Fruit fly (Drosophila melanogaster) whole organism, embryonic: ENCODE data around the gene AANATL7.

ENCODE experiments used
- Ada2b ChIP-seq: fragments of 200-800 bp; sonication (Bioruptor generic); IDR thresholded peaks from 2 replicates; pipeline ENCODE4 v1.3.6; 2022; ENCODE audit warnings: missing biosample characterization, missing genetic modification characterization
- CG12769 ChIP-seq: fragments of 200-800 bp; sonication (Bioruptor generic); optimal IDR thresholded peaks from 2 replicates; lab custom pipeline; 2019; ENCODE audit warnings: missing biosample characterization, mild to moderate bottlenecking, missing genetic modification characterization, moderate library complexity
- CG12942 ChIP-seq: fragments of 200-800 bp; sonication (Bioruptor generic); optimal IDR thresholded peaks from 3 replicates; lab custom pipeline; 2016; ENCODE audit warnings: missing biosample characterization, missing genetic modification characterization
- CG13287 ChIP-seq: fragments of 200-800 bp; sonication (Bioruptor generic); IDR thresholded peaks from 2 replicates; pipeline ENCODE4 v1.3.6; 2022; ENCODE audit warnings: missing biosample characterization, missing genetic modification characterization; ENCODE audit not compliant: partially characterized antibody
- CG14710 ChIP-seq: fragments of 200-800 bp; sonication (Bioruptor generic); optimal IDR thresholded peaks from 3 replicates; lab custom pipeline; 2019; ENCODE audit warnings: missing biosample characterization, mild to moderate bottlenecking, missing genetic modification characterization, moderate library complexity
- CG1603 ChIP-seq: fragments of 200-800 bp; sonication (Bioruptor generic); optimal IDR thresholded peaks from 2 replicates; lab custom pipeline; 2019; ENCODE audit warnings: missing biosample characterization, mild to moderate bottlenecking, missing genetic modification characterization, moderate library complexity
- CG16863 ChIP-seq: fragments of 200-800 bp; sonication (Bioruptor generic); optimal IDR thresholded peaks from 3 replicates; lab custom pipeline; 2016; ENCODE audit warnings: missing biosample characterization, missing genetic modification characterization
- CG17361 ChIP-seq: fragments of 200-800 bp; sonication (Bioruptor generic); IDR thresholded peaks from 3 replicates; pipeline ENCODE4 v1.3.6; 2022; ENCODE audit warnings: missing biosample characterization, missing genetic modification characterization
- CG4360 ChIP-seq: fragments of 200-800 bp; sonication (Bioruptor generic); IDR thresholded peaks from 2 replicates; pipeline ENCODE4 v1.3.6; 2022; ENCODE audit warnings: missing biosample characterization, missing genetic modification characterization
- CG9215 ChIP-seq: fragments of 200-800 bp; sonication (Bioruptor generic); IDR thresholded peaks from 2 replicates; pipeline ENCODE4 v1.3.6; 2022; ENCODE audit warnings: missing biosample characterization, missing genetic modification characterization
- CG9797 ChIP-seq: fragments of 200-800 bp; sonication (Bioruptor generic); optimal IDR thresholded peaks from 3 replicates; lab custom pipeline; 2018; ENCODE audit warnings: missing biosample characterization, mild to moderate bottlenecking, missing genetic modification characterization
- D19A ChIP-seq: fragments of 200-800 bp; optimal IDR thresholded peaks from 3 replicates; lab custom pipeline; 2019; ENCODE audit warnings: missing biosample characterization, mild to moderate bottlenecking, missing genetic modification characterization, moderate library complexity
- Dip3 ChIP-seq: fragments of 200-800 bp; sonication (Bioruptor generic); optimal IDR thresholded peaks from 3 replicates; lab custom pipeline; 2016; ENCODE audit warnings: missing biosample characterization, missing genetic modification characterization
- Doc3 ChIP-seq: fragments of 200-800 bp; sonication (Bioruptor generic); IDR thresholded peaks from 3 replicates; pipeline ENCODE4 v1.3.6; 2022; ENCODE audit warnings: missing biosample characterization, missing genetic modification characterization; ENCODE audit not compliant: partially characterized antibody
- Dp ChIP-seq: fragments of 200-800 bp; sonication (Bioruptor generic); optimal IDR thresholded peaks from 2 replicates; lab custom pipeline; 2018; ENCODE audit warnings: missing biosample characterization, mild to moderate bottlenecking, missing genetic modification characterization, moderate library complexity
- Ets97D ChIP-seq: fragments of 200-800 bp; sonication (Bioruptor generic); optimal IDR thresholded peaks from 3 replicates; lab custom pipeline; 2016; ENCODE audit warnings: missing biosample characterization, missing genetic modification characterization
- Fer2 ChIP-seq: fragments of 200-800 bp; sonication (Bioruptor generic); optimal IDR thresholded peaks from 2 replicates; lab custom pipeline; 2018; ENCODE audit warnings: missing biosample characterization, mild to moderate bottlenecking, missing genetic modification characterization, moderate library complexity
- H2.0 ChIP-seq: fragments of 200-800 bp; sonication (Bioruptor generic); IDR thresholded peaks from 2 replicates; pipeline ENCODE4 v1.3.6; 2022; ENCODE audit warnings: missing biosample characterization, missing genetic modification characterization
- Hand ChIP-seq: fragments of 200-800 bp; sonication (Bioruptor generic); optimal IDR thresholded peaks from 2 replicates; lab custom pipeline; 2017; ENCODE audit warnings: mild to moderate bottlenecking, missing biosample characterization, missing genetic modification reagents, missing genetic modification characterization
- Lhr ChIP-seq: fragments of 200-800 bp; sonication (Bioruptor generic); optimal IDR thresholded peaks from 3 replicates; lab custom pipeline; 2017; ENCODE audit warnings: mild to moderate bottlenecking, missing biosample characterization, missing genetic modification reagents, missing genetic modification characterization
- MBD-R2 ChIP-seq: fragments of 200-800 bp; sonication (Bioruptor generic); IDR thresholded peaks from 2 replicates; pipeline ENCODE4 v1.3.6; 2022; ENCODE audit warnings: missing biosample characterization, missing genetic modification characterization
- MESR4 ChIP-seq: fragments of 200-800 bp; sonication (Bioruptor generic); optimal IDR thresholded peaks from 2 replicates; lab custom pipeline; 2018; ENCODE audit warnings: missing biosample characterization, mild to moderate bottlenecking, missing genetic modification characterization, moderate library complexity
- Myb ChIP-seq: fragments of 200-800 bp; sonication (Bioruptor generic); optimal IDR thresholded peaks from 2 replicates; lab custom pipeline; 2016; ENCODE audit warnings: missing biosample characterization, missing genetic modification characterization
- Sin3A ChIP-seq: fragments of >200 bp; optimal IDR thresholded peaks from 2 replicates; lab custom pipeline; 2018
- Six4 ChIP-seq: fragments of 200-800 bp; sonication (Bioruptor generic); optimal IDR thresholded peaks from 2 replicates; lab custom pipeline; 2016; ENCODE audit warnings: missing biosample characterization, missing genetic modification characterization
- Sry-δ ChIP-seq: fragments of 200-800 bp; sonication (Bioruptor generic); optimal IDR thresholded peaks from 2 replicates; lab custom pipeline; 2016; ENCODE audit warnings: missing biosample characterization, missing genetic modification characterization
- Tbp ChIP-seq: fragments of >200 bp; optimal IDR thresholded peaks from 2 replicates; lab custom pipeline; 2018; ENCODE audit warnings: missing biosample characterization, missing genetic modification characterization
- al ChIP-seq: fragments of 200-800 bp; sonication (Bioruptor generic); IDR thresholded peaks from 2 replicates; pipeline ENCODE4 v1.3.6; 2022; ENCODE audit warnings: missing biosample characterization, missing genetic modification characterization
- amos ChIP-seq: fragments of 200-800 bp; sonication (Bioruptor generic); IDR thresholded peaks from 2 replicates; pipeline ENCODE4 v1.3.6; 2022; ENCODE audit warnings: missing biosample characterization, missing genetic modification characterization; ENCODE audit not compliant: partially characterized antibody
- ash1 ChIP-seq: fragments of 200-800 bp; sonication (Bioruptor generic); optimal IDR thresholded peaks from 2 replicates; lab custom pipeline; 2018; ENCODE audit warnings: missing biosample characterization, mild to moderate bottlenecking, missing genetic modification characterization
- bbx ChIP-seq: fragments of 200-800 bp; sonication (Bioruptor generic); IDR thresholded peaks from 2 replicates; pipeline ENCODE4 v1.3.6; 2022; ENCODE audit warnings: missing biosample characterization, missing genetic modification characterization; ENCODE audit not compliant: partially characterized antibody
- corto ChIP-seq: fragments of 200-800 bp; sonication (Bioruptor generic); optimal IDR thresholded peaks from 2 replicates; lab custom pipeline; 2016; ENCODE audit warnings: missing biosample characterization, mild to moderate bottlenecking, missing genetic modification characterization, moderate library complexity
- crp ChIP-seq, 2 experiments: fragments of 200-800 bp; sonication (Bioruptor generic); optimal IDR thresholded peaks; 2 replicates in 1 of 2; 3 replicates in 1 of 2; lab custom pipeline; 2017; ENCODE audit warnings: missing biosample characterization in 2 of 2, missing genetic modification characterization in 2 of 2, mild to moderate bottlenecking in 1 of 2, moderate library complexity in 1 of 2
- ems ChIP-seq: fragments of 200-800 bp; sonication (Bioruptor generic); optimal IDR thresholded peaks from 3 replicates; lab custom pipeline; 2016; ENCODE audit warnings: missing biosample characterization, missing genetic modification characterization
- en ChIP-seq: fragments of 200-800 bp; sonication (Bioruptor generic); optimal IDR thresholded peaks from 2 replicates; lab custom pipeline; 2016; ENCODE audit warnings: missing biosample characterization, missing genetic modification characterization
- gfzf ChIP-seq: fragments of 200-800 bp; sonication (Bioruptor generic); optimal IDR thresholded peaks from 2 replicates; lab custom pipeline; 2016; ENCODE audit warnings: missing biosample characterization, mild to moderate bottlenecking, missing genetic modification characterization, moderate library complexity
- gsb ChIP-seq: fragments of 200-800 bp; sonication (Bioruptor generic); IDR thresholded peaks from 2 replicates; pipeline ENCODE4 v1.3.6; 2022; ENCODE audit warnings: missing biosample characterization, missing genetic modification characterization
- kni ChIP-seq: fragments of 200-800 bp; sonication (Bioruptor generic); optimal IDR thresholded peaks from 3 replicates; lab custom pipeline; 2017; ENCODE audit warnings: mild to moderate bottlenecking, missing biosample characterization, missing genetic modification reagents, missing genetic modification characterization
- mam ChIP-seq: fragments of 200-800 bp; sonication (Bioruptor generic); optimal IDR thresholded peaks from 3 replicates; lab custom pipeline; 2016; ENCODE audit warnings: missing biosample characterization, missing genetic modification characterization
- oc ChIP-seq: fragments of 200-800 bp; sonication (Bioruptor generic); optimal IDR thresholded peaks from 2 replicates; lab custom pipeline; 2018; ENCODE audit warnings: missing biosample characterization, mild to moderate bottlenecking, missing genetic modification characterization, moderate library complexity
- onecut ChIP-seq: fragments of 200-800 bp; sonication (Bioruptor generic); IDR thresholded peaks from 2 replicates; pipeline ENCODE4 v1.3.6; 2022; ENCODE audit warnings: missing biosample characterization, missing genetic modification characterization
- pfk ChIP-seq: fragments of 200-800 bp; sonication (Bioruptor generic); optimal IDR thresholded peaks from 2 replicates; lab custom pipeline; 2018; ENCODE audit warnings: missing biosample characterization, mild to moderate bottlenecking, missing genetic modification characterization, moderate library complexity
- pho ChIP-seq: fragments of 200-800 bp; sonication (Bioruptor generic); optimal IDR thresholded peaks from 2 replicates; lab custom pipeline; 2016; ENCODE audit warnings: missing biosample characterization, missing genetic modification characterization
- rib ChIP-seq: fragments of 200-800 bp; sonication (Bioruptor generic); IDR thresholded peaks from 2 replicates; pipeline ENCODE4 v1.3.6; 2022; ENCODE audit warnings: missing biosample characterization, missing genetic modification characterization
- row ChIP-seq: fragments of 200-800 bp; sonication (Bioruptor generic); IDR thresholded peaks from 3 replicates; pipeline ENCODE4 v1.3.6; 2022; ENCODE audit warnings: missing biosample characterization, missing genetic modification characterization
- sens ChIP-seq: fragments of 200-800 bp; sonication (Bioruptor generic); peaks from one replicate; lab custom pipeline; 2016; ENCODE audit warnings: missing biosample characterization, missing genetic modification characterization
- slou ChIP-seq: fragments of 200-800 bp; sonication (Bioruptor generic); optimal IDR thresholded peaks from 3 replicates; lab custom pipeline; 2016; ENCODE audit warnings: missing biosample characterization, missing genetic modification characterization
- sr ChIP-seq: fragments of 200-800 bp; sonication (Bioruptor generic); IDR thresholded peaks from 3 replicates; pipeline ENCODE4 v1.3.6; 2022; ENCODE audit warnings: missing biosample characterization, missing genetic modification characterization
- stwl ChIP-seq: fragments of 200-800 bp; sonication (Bioruptor generic); optimal IDR thresholded peaks from 3 replicates; lab custom pipeline; 2018; ENCODE audit warnings: missing biosample characterization, mild to moderate bottlenecking, missing genetic modification characterization, moderate library complexity
- z ChIP-seq: fragments of 200-800 bp; sonication (Bioruptor generic); IDR thresholded peaks from 3 replicates; pipeline ENCODE4 v1.3.6; 2022; ENCODE audit warnings: missing biosample characterization, missing genetic modification characterization
- zen2 ChIP-seq: fragments of 200-800 bp; sonication (Bioruptor generic); IDR thresholded peaks from 3 replicates; pipeline ENCODE4 v1.3.6; 2022; ENCODE audit warnings: missing biosample characterization, missing genetic modification characterization; ENCODE audit not compliant: partially characterized antibody

AANATL7 gene

DNA sequence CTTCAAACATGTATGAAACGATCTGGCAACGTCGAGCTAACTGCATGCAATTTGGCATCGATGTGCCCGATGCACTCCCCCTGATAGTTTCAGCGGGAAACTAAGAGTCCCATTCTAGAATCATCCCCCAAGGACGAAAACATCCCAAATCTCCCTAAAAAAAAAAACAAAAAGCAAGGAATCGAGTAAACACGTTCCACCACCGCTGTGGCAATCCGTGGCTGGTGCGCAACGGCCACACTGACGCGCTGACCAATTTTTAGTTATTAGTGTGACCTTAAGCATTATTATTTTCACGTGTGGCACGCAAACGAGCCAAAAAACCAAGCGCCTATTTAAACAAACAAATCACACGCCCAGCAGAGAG lies 4.9 kb downstream of the AANATL7 start, which contains the start of gene wds (continued):
- no peak for TF ChIP-seq D19A
- TF ChIP-seq zen2 (GFP tag; lab: Robert Waterston, UW) = no peak
- no peak for TF ChIP-seq Six4
- TF ChIP-seq z (GFP tag; lab: Robert Waterston, UW) = no peak
- TF ChIP-seq CG17361 (GFP tag; lab: Robert Waterston, UW) = 0 out of 3 replicates have a peak, but pooled peaks have one; percentile 19
- no peak for TF ChIP-seq CG4360
- no peak for TF ChIP-seq CG12942 (GFP tag; lab: Kevin White, UChicago)
- no peak for TF ChIP-seq rib (GFP tag; lab: Robert Waterston, UW)
- TF ChIP-seq crp (GFP tag; optimal IDR thresholded peaks at IDR 0.05; lab: Kevin White, UChicago) = no peak
- no peak for TF ChIP-seq kni (GFP tag; lab: Kevin White, UChicago)
- TF ChIP-seq Ets97D (GFP tag; lab: Kevin White, UChicago) = peak; percentile 50
- peak; percentile 38 for TF ChIP-seq Sry-δ (GFP tag; lab: Kevin White, UChicago)
- no peak for TF ChIP-seq pfk (GFP tag; lab: Kevin White, UChicago)
- no peak for TF ChIP-seq CG12769 (tag; lab: Kevin White, UChicago)
- TF ChIP-seq gfzf (GFP tag; lab: Kevin White, UChicago) = peak; percentile 83
- no peak for TF ChIP-seq onecut (GFP tag; lab: Robert Waterston, UW)
- peak; percentile 21; the same call in 1 of the 2 replicates for TF ChIP-seq bbx
- peak; percentile 24; the same call in 1 of the 2 replicates for TF ChIP-seq MBD-R2
- TF ChIP-seq MESR4 (GFP tag; lab: Kevin White, UChicago) = peak; percentile 61
- TF ChIP-seq sens (GFP tag; lab: Kevin White, UChicago) = peak; percentile 60
- TF ChIP-seq CG9215 (GFP tag; lab: Robert Waterston, UW) = 0 out of 2 replicates have a peak, but pooled peaks have one; percentile 5
- TF ChIP-seq CG16863 (GFP tag; lab: Kevin White, UChicago) = no peak
- no peak for TF ChIP-seq en (GFP tag; lab: Kevin White, UChicago)
- TF ChIP-seq Fer2 (tag; lab: Kevin White, UChicago) = no peak
- no peak for TF ChIP-seq H2.0
- no peak for TF ChIP-seq ems
- no peak for TF ChIP-seq Doc3 (GFP tag; lab: Robert Waterston, UW)
- TF ChIP-seq amos (GFP tag; lab: Robert Waterston, UW) = 0 out of 2 replicates have a peak, but pooled peaks have one; percentile 27
- peak; percentile 15 for TF ChIP-seq CG14710 (tag; lab: Kevin White, UChicago)
- no peak for TF ChIP-seq pho
- no peak for TF ChIP-seq Hand (GFP tag; lab: Kevin White, UChicago)
- no peak for TF ChIP-seq slou (GFP tag; lab: Kevin White, UChicago)
- no peak for TF ChIP-seq sr (GFP tag; lab: Robert Waterston, UW)
- peak; percentile 42 for TF ChIP-seq Tbp (GFP tag; lab: Kevin White, UChicago)
- no peak for TF ChIP-seq ash1
- peak; percentile 32 for TF ChIP-seq CG1603 (tag; lab: Kevin White, UChicago)
- no peak for TF ChIP-seq Dip3 (GFP tag; lab: Kevin White, UChicago)
- peak; percentile 67 for TF ChIP-seq CG9797 (GFP tag; lab: Kevin White, UChicago)
- TF ChIP-seq row (GFP tag; lab: Robert Waterston, UW) = 0 out of 3 replicates have a peak, but pooled peaks have one; percentile 9
- TF ChIP-seq Dp (GFP tag; lab: Kevin White, UChicago) = peak; percentile 38
- no peak for TF ChIP-seq Ada2b (GFP tag; lab: Robert Waterston, UW)
- no peak for TF ChIP-seq gsb (GFP tag; lab: Robert Waterston, UW)
- no peak for TF ChIP-seq al
- peak; percentile 21; the same call in 1 of the 2 replicates for TF ChIP-seq CG13287 (GFP tag; lab: Robert Waterston, UW)
- TF ChIP-seq Myb (GFP tag; lab: Kevin White, UChicago) = peak; percentile 67
- TF ChIP-seq oc = no peak
- TF ChIP-seq stwl (tag; lab: Kevin White, UChicago) = peak; percentile 40
- no peak for TF ChIP-seq corto (GFP tag; lab: Kevin White, UChicago)
- TF ChIP-seq mam (GFP tag; lab: Kevin White, UChicago) = peak; percentile 4
- peak; percentile 68 for TF ChIP-seq Sin3A (lab: Kevin White, UChicago)
- peak; percentile 31 for TF ChIP-seq Lhr
